Fruit fly (Drosophila melanogaster) whole organism, embryonic: ENCODE results near the gene Rpp14b.

ENCODE experiments used
- CG11696 ChIP-seq: fragments of 200-800 bp; sonication (Bioruptor generic); IDR thresholded peaks from 2 replicates; pipeline ENCODE4 v1.3.6; 2022; ENCODE audit warnings: missing biosample characterization, missing genetic modification characterization
- CG13287 ChIP-seq: fragments of 200-800 bp; sonication (Bioruptor generic); IDR thresholded peaks from 2 replicates; pipeline ENCODE4 v1.3.6; 2022; ENCODE audit warnings: missing biosample characterization, missing genetic modification characterization; ENCODE audit not compliant: partially characterized antibody
- CG16779 ChIP-seq: fragments of 200-800 bp; sonication (Bioruptor generic); IDR thresholded peaks from 2 replicates; pipeline ENCODE4 v1.3.6; 2022; ENCODE audit warnings: missing biosample characterization, missing genetic modification characterization
- CG16815 ChIP-seq: fragments of 200-800 bp; sonication (Bioruptor generic); optimal IDR thresholded peaks from 3 replicates; lab custom pipeline; 2017; ENCODE audit warnings: missing biosample characterization, mild to moderate bottlenecking, missing genetic modification characterization
- CG18599 ChIP-seq: fragments of 200-800 bp; sonication (Bioruptor generic); optimal IDR thresholded peaks from 3 replicates; lab custom pipeline; 2017; ENCODE audit warnings: missing biosample characterization, missing genetic modification characterization, mild to moderate bottlenecking, moderate library complexity, missing genetic modification reagents
- CG30431 ChIP-seq: fragments of 200-800 bp; sonication (Bioruptor generic); optimal IDR thresholded peaks from 2 replicates; lab custom pipeline; 2017; ENCODE audit warnings: missing biosample characterization, missing genetic modification characterization
- CG32772 ChIP-seq: fragments of 200-800 bp; sonication (Bioruptor generic); IDR thresholded peaks from 2 replicates; pipeline ENCODE4 v1.3.6; 2022; ENCODE audit warnings: missing biosample characterization, missing genetic modification characterization
- CG3281 ChIP-seq: fragments of 200-800 bp; sonication (Bioruptor generic); optimal IDR thresholded peaks from 3 replicates; lab custom pipeline; 2017; ENCODE audit warnings: missing biosample characterization, mild to moderate bottlenecking, missing genetic modification characterization
- CG6175 ChIP-seq: fragments of 200-800 bp; sonication (Bioruptor generic); IDR thresholded peaks from 3 replicates; pipeline ENCODE4 v1.3.6; 2022; ENCODE audit warnings: missing biosample characterization, missing genetic modification characterization
- CG7745 ChIP-seq: fragments of 200-800 bp; sonication (Bioruptor generic); optimal IDR thresholded peaks from 2 replicates; lab custom pipeline; 2018; ENCODE audit warnings: missing biosample characterization, mild to moderate bottlenecking, missing genetic modification characterization, moderate library complexity
- CG8478 ChIP-seq: fragments of >200 bp; optimal IDR thresholded peaks from 2 replicates; lab custom pipeline; 2018
- CG9609 ChIP-seq: fragments of 200-800 bp; sonication (Bioruptor generic); optimal IDR thresholded peaks from 3 replicates; lab custom pipeline; 2016; ENCODE audit warnings: missing biosample characterization, missing genetic modification characterization
- CG9727 ChIP-seq: fragments of 200-800 bp; sonication (Bioruptor generic); optimal IDR thresholded peaks from 3 replicates; lab custom pipeline; 2017; ENCODE audit warnings: missing biosample characterization, mild to moderate bottlenecking, missing genetic modification characterization
- CTCF ChIP-seq: fragments of 200-800 bp; sonication (Bioruptor generic); optimal IDR thresholded peaks from 2 replicates; lab custom pipeline; 2017; ENCODE audit warnings: missing biosample characterization, mild to moderate bottlenecking, missing genetic modification characterization, moderate library complexity
- Drgx ChIP-seq: fragments of 200-800 bp; sonication (Bioruptor generic); IDR thresholded peaks from 2 replicates; pipeline ENCODE4 v1.3.6; 2022; ENCODE audit warnings: missing biosample characterization, missing genetic modification characterization
- E2f1 ChIP-seq: fragments of 200-800 bp; sonication (Bioruptor generic); IDR thresholded peaks from 2 replicates; pipeline ENCODE4 v1.3.6; 2022; ENCODE audit warnings: missing biosample characterization, missing genetic modification characterization
- Eip74EF ChIP-seq, 2 experiments: fragments of 200-800 bp in 1 of 2; fragments of >200 bp in 1 of 2; sonication (Bioruptor generic) in 1 of 2; optimal IDR thresholded peaks; 2 replicates each; lab custom pipeline; 2017 to 2019; ENCODE audit warnings: missing biosample characterization in 2 of 2, missing genetic modification characterization in 2 of 2, mild to moderate bottlenecking in 1 of 2, moderate library complexity in 1 of 2
- Ets97D ChIP-seq: fragments of 200-800 bp; sonication (Bioruptor generic); optimal IDR thresholded peaks from 3 replicates; lab custom pipeline; 2016; ENCODE audit warnings: missing biosample characterization, missing genetic modification characterization
- Fer3 ChIP-seq: fragments of 200-800 bp; sonication (Bioruptor generic); optimal IDR thresholded peaks from 2 replicates; lab custom pipeline; 2018; ENCODE audit warnings: missing biosample characterization, mild to moderate bottlenecking, missing genetic modification characterization, moderate library complexity
- Hand ChIP-seq: fragments of 200-800 bp; sonication (Bioruptor generic); optimal IDR thresholded peaks from 2 replicates; lab custom pipeline; 2017; ENCODE audit warnings: mild to moderate bottlenecking, missing biosample characterization, missing genetic modification reagents, missing genetic modification characterization
- HmgZ ChIP-seq: fragments of 200-800 bp; sonication (Bioruptor generic); optimal IDR thresholded peaks from 2 replicates; lab custom pipeline; 2018; ENCODE audit warnings: missing biosample characterization, mild to moderate bottlenecking, missing genetic modification characterization
- Hmx ChIP-seq: fragments of 200-800 bp; sonication (Bioruptor generic); optimal IDR thresholded peaks from 2 replicates; lab custom pipeline; 2016; ENCODE audit warnings: missing biosample characterization, missing genetic modification characterization
- Hr39 ChIP-seq: fragments of >200 bp; optimal IDR thresholded peaks from 2 replicates; lab custom pipeline; 2017
- Mad ChIP-seq: fragments of 200-800 bp; sonication (Bioruptor generic); optimal IDR thresholded peaks from 2 replicates; lab custom pipeline; 2016; ENCODE audit warnings: missing biosample characterization, missing genetic modification characterization
- Max ChIP-seq: fragments of 200-800 bp; sonication (Bioruptor generic); optimal IDR thresholded peaks from 2 replicates; lab custom pipeline; 2016; ENCODE audit warnings: missing biosample characterization, mild to moderate bottlenecking, missing genetic modification characterization
- Med ChIP-seq: fragments of 200-800 bp; sonication (Bioruptor generic); peaks from one replicate; lab custom pipeline; 2016; ENCODE audit warnings: missing biosample characterization, missing genetic modification characterization, mild to moderate bottlenecking, inconsistent platforms, moderate library complexity
- Nf-YB ChIP-seq: fragments of 200-800 bp; sonication (Bioruptor generic); optimal IDR thresholded peaks from 3 replicates; lab custom pipeline; 2019; ENCODE audit warnings: missing biosample characterization, mild to moderate bottlenecking, missing genetic modification characterization, moderate library complexity
- Pdp1 ChIP-seq, 2 experiments: fragments of 200-800 bp; sonication (Bioruptor generic); optimal IDR thresholded peaks; 3 replicates each; lab custom pipeline; 2016; ENCODE audit warnings: missing biosample characterization in 2 of 2, missing genetic modification characterization in 2 of 2, mild to moderate bottlenecking in 1 of 2, moderate library complexity in 1 of 2
- Rfx ChIP-seq: fragments of 200-800 bp; sonication (Bioruptor generic); IDR thresholded peaks from 2 replicates; pipeline ENCODE4 v1.3.6; 2022; ENCODE audit warnings: missing biosample characterization, missing genetic modification characterization
- caup ChIP-seq: fragments of 200-800 bp; sonication (Bioruptor generic); optimal IDR thresholded peaks from 3 replicates; lab custom pipeline; 2017; ENCODE audit warnings: missing biosample characterization, mild to moderate bottlenecking, missing genetic modification characterization, moderate library complexity; ENCODE audit not compliant: severe bottlenecking
- chif ChIP-seq, 2 experiments: fragments of 200-800 bp; sonication (Bioruptor generic); optimal IDR thresholded peaks; 3 replicates each; lab custom pipeline; 2016; ENCODE audit warnings: missing biosample characterization in 2 of 2, missing genetic modification characterization in 2 of 2
- cwo ChIP-seq: fragments of 200-800 bp; sonication (Bioruptor generic); optimal IDR thresholded peaks from 3 replicates; lab custom pipeline; 2017; ENCODE audit warnings: missing biosample characterization, missing genetic modification characterization, mild to moderate bottlenecking, moderate library complexity, missing genetic modification reagents
- fd102C ChIP-seq: fragments of 200-800 bp; sonication (Bioruptor generic); optimal IDR thresholded peaks from 2 replicates; lab custom pipeline; 2018; ENCODE audit warnings: missing biosample characterization, mild to moderate bottlenecking, missing genetic modification characterization, moderate library complexity
- grau ChIP-seq: fragments of 200-800 bp; optimal IDR thresholded peaks from 3 replicates; lab custom pipeline; 2019; ENCODE audit warnings: missing biosample characterization, mild to moderate bottlenecking, missing genetic modification characterization, moderate library complexity
- hb ChIP-seq: fragments of 200-800 bp; sonication (Bioruptor generic); IDR thresholded peaks from 3 replicates; pipeline ENCODE4 v1.3.6; 2022; ENCODE audit warnings: missing biosample characterization, missing genetic modification characterization; ENCODE audit not compliant: partially characterized antibody
- kay ChIP-seq: fragments of 200-800 bp; sonication (Bioruptor generic); optimal IDR thresholded peaks from 2 replicates; lab custom pipeline; 2016; ENCODE audit warnings: missing biosample characterization, missing genetic modification characterization
- oc ChIP-seq: fragments of 200-800 bp; sonication (Bioruptor generic); optimal IDR thresholded peaks from 2 replicates; lab custom pipeline; 2018; ENCODE audit warnings: missing biosample characterization, mild to moderate bottlenecking, missing genetic modification characterization, moderate library complexity
- org-1 ChIP-seq: fragments of 200-800 bp; sonication (Bioruptor generic); optimal IDR thresholded peaks from 2 replicates; lab custom pipeline; 2017; ENCODE audit warnings: missing biosample characterization, missing genetic modification characterization
- pan ChIP-seq, 4 experiments: fragments of >200 bp in 3 of 4; fragments of 200-800 bp in 1 of 4; sonication (Bioruptor generic) in 1 of 4; optimal IDR thresholded peaks in 3 of 4; IDR thresholded peaks in 1 of 4; 2 replicates each; pipeline versions ENCODE4 v1.3.6 to Lab custom; 2017 to 2022; ENCODE audit warnings: missing biosample characterization in 2 of 4, missing genetic modification characterization in 2 of 4, mixed read lengths in 1 of 4
- prd ChIP-seq, 3 experiments: fragments of >200 bp in 2 of 3; fragments of 200-800 bp in 1 of 3; sonication (Bioruptor generic) in 1 of 3; optimal IDR thresholded peaks in 2 of 3; IDR thresholded peaks in 1 of 3; 2 replicates in 2 of 3; 3 replicates in 1 of 3; pipeline versions ENCODE4 v1.3.6 to Lab custom; 2017 to 2022; ENCODE audit warnings: missing biosample characterization in 1 of 3, missing genetic modification characterization in 1 of 3
- pzg ChIP-seq: fragments of 200-800 bp; sonication (Bioruptor generic); optimal IDR thresholded peaks from 3 replicates; lab custom pipeline; 2018; ENCODE audit warnings: missing biosample characterization, mild to moderate bottlenecking, missing genetic modification characterization, moderate library complexity
- schlank ChIP-seq: fragments of 200-800 bp; sonication (Bioruptor generic); optimal IDR thresholded peaks from 2 replicates; lab custom pipeline; 2018; ENCODE audit warnings: missing biosample characterization, mild to moderate bottlenecking, missing genetic modification characterization
- sens ChIP-seq: fragments of 200-800 bp; sonication (Bioruptor generic); peaks from one replicate; lab custom pipeline; 2016; ENCODE audit warnings: missing biosample characterization, missing genetic modification characterization
- trem ChIP-seq: fragments of 200-800 bp; optimal IDR thresholded peaks from 3 replicates; lab custom pipeline; 2019; ENCODE audit warnings: missing biosample characterization, mild to moderate bottlenecking, missing genetic modification characterization, moderate library complexity
- vvl ChIP-seq: fragments of 200-800 bp; sonication (Bioruptor generic); IDR thresholded peaks from 2 replicates; pipeline ENCODE4 v1.3.6; 2022; ENCODE audit warnings: missing biosample characterization, missing genetic modification characterization
- z ChIP-seq: fragments of 200-800 bp; sonication (Bioruptor generic); IDR thresholded peaks from 3 replicates; pipeline ENCODE4 v1.3.6; 2022; ENCODE audit warnings: missing biosample characterization, missing genetic modification characterization

Rpp14b gene

dm6 chr3R:30100976-30101332 lies 45.2 kb downstream of the Rpp14b start:
- TF ChIP-seq Drgx (0 out of 2 replicates have a peak, but pooled peaks have one; percentile 13), Mad (GFP tag; lab: Kevin White, UChicago) (no peak), CG30431 (GFP tag; lab: Kevin White, UChicago) (no peak), Pdp1 (GFP tag; optimal IDR thresholded peaks at IDR 0.05; lab: Kevin White, UChicago) (peak in 1 of 2 experiments; percentile 11), Ets97D (GFP tag; lab: Kevin White, UChicago) (no peak), CG6175 (no peak), CG9727 (GFP tag; lab: Kevin White, UChicago) (no peak)
- TF ChIP-seq, all 482 proteins: peak for 2

- TF ChIP-seq CG9609, result no peak
- no peak for TF ChIP-seq trem (tag; lab: Kevin White, UChicago)
- no peak for TF ChIP-seq Fer3
- TF ChIP-seq chif (GFP tag; optimal IDR thresholded peaks at IDR 0.05; lab: Kevin White, UChicago), result no peak
- TF ChIP-seq CG7745, result no peak
- TF ChIP-seq sens (GFP tag; lab: Kevin White, UChicago), result no peak
- no peak for TF ChIP-seq vvl (GFP tag; lab: Robert Waterston, UW)
- no peak for TF ChIP-seq cwo (GFP tag; lab: Kevin White, UChicago)
- no peak for TF ChIP-seq oc
- no peak for TF ChIP-seq CG13287 (GFP tag; lab: Robert Waterston, UW)
- TF ChIP-seq E2f1 (GFP tag; lab: Robert Waterston, UW), result no peak
- TF ChIP-seq pzg (GFP tag; lab: Kevin White, UChicago), result no peak
- TF ChIP-seq CG18599 (GFP tag; lab: Kevin White, UChicago), result no peak
- no peak for TF ChIP-seq CG8478 (lab: Kevin White, UChicago)
- no peak for TF ChIP-seq schlank (tag; lab: Kevin White, UChicago)
- TF ChIP-seq Drgx, result peak; percentile 52
- no peak for TF ChIP-seq Max (GFP tag; lab: Kevin White, UChicago)
- peak; percentile 51 for TF ChIP-seq Med (GFP tag; lab: Kevin White, UChicago)
- TF ChIP-seq org-1 (GFP tag; lab: Kevin White, UChicago), result no peak
- TF ChIP-seq fd102C, result no peak
- no peak for TF ChIP-seq hb (GFP tag; lab: Robert Waterston, UW)
- TF ChIP-seq CG11696, result peak; percentile 70
- no peak for TF ChIP-seq prd (optimal IDR thresholded peaks at IDR 0.05; lab: Kevin White, UChicago)
- peak; percentile 27; the same call in 1 of the 3 replicates for TF ChIP-seq prd (GFP tag; IDR thresholded peaks at IDR 0.05; lab: Robert Waterston, UW)
Measured at dm6 chr3R:30101389-30101935, 45.7 kb downstream of the Rpp14b start.

- TF ChIP-seq schlank (tag; lab: Kevin White, UChicago), result peak; percentile 10
- TF ChIP-seq Hmx, result no peak
- 0 out of 3 replicates have a peak, but pooled peaks have one; percentile 42 for TF ChIP-seq z (GFP tag; lab: Robert Waterston, UW)
- TF ChIP-seq grau (tag; lab: Kevin White, UChicago), result peak; percentile 4
- TF ChIP-seq CG16779 (GFP tag; lab: Robert Waterston, UW), result 0 out of 2 replicates have a peak, but pooled peaks have one; percentile 43
- TF ChIP-seq pan (optimal IDR thresholded peaks at IDR 0.05; lab: Kevin White, UChicago), result no peak
- TF ChIP-seq pan (GFP tag; optimal IDR thresholded peaks at IDR 0.05 in 1 of 2, IDR thresholded peaks at IDR 0.05 in 1 of 2), result peak in 1 of 2 experiments; percentile 22
- no peak for TF ChIP-seq Eip74EF (GFP tag; optimal IDR thresholded peaks at IDR 0.05; lab: Kevin White, UChicago)
- no peak for TF ChIP-seq kay (GFP tag; lab: Kevin White, UChicago)
- TF ChIP-seq CTCF (GFP tag; lab: Kevin White, UChicago), result no peak
- no peak for TF ChIP-seq CG3281 (GFP tag; lab: Kevin White, UChicago)
- TF ChIP-seq CG32772, result no peak
- peak; percentile 10; the same call in 1 of the 2 replicates for TF ChIP-seq Rfx (GFP tag; lab: Robert Waterston, UW)
- peak; percentile 12 for TF ChIP-seq caup (GFP tag; lab: Kevin White, UChicago)
- TF ChIP-seq fd102C, result no peak
- TF ChIP-seq HmgZ (tag; lab: Kevin White, UChicago), result peak; percentile 30
- TF ChIP-seq Hr39 (lab: Kevin White, UChicago), result peak; percentile 55
- peak; percentile 99 for TF ChIP-seq cwo (GFP tag; lab: Kevin White, UChicago)
- no peak for TF ChIP-seq CG16815 (GFP tag; lab: Kevin White, UChicago)
- peak; percentile 24 for TF ChIP-seq Hand
- TF ChIP-seq Nf-YB (GFP tag; lab: Kevin White, UChicago), result peak; percentile 0
Measured at dm6 chr3R:30102806-30103619, 47.3 kb downstream of the Rpp14b start.
